Worm (Caenorhabditis elegans) whole organism, L4/young adult: ENCODE measurements around the gene lem-2.

Experiments used
- W03F9.2 ChIP-seq: fragments of 150-350 bp; optimal IDR thresholded peaks from 2 replicates; lab custom pipeline; 2014; ENCODE audit warnings: missing biosample characterization, missing genetic modification characterization
- dao-5 ChIP-seq: sonication (generic microtip); optimal IDR thresholded peaks from 2 replicates; lab custom pipeline; 2016; ENCODE audit warnings: missing genotype, missing genetic modification characterization, moderate library complexity, missing compliant biosample characterization
- him-1 ChIP-seq: sonication (generic microtip); optimal IDR thresholded peaks from 2 replicates; lab custom pipeline; 2016; ENCODE audit warnings: missing genotype, missing genetic modification reagents, missing genetic modification characterization, missing compliant biosample characterization

DNA sequence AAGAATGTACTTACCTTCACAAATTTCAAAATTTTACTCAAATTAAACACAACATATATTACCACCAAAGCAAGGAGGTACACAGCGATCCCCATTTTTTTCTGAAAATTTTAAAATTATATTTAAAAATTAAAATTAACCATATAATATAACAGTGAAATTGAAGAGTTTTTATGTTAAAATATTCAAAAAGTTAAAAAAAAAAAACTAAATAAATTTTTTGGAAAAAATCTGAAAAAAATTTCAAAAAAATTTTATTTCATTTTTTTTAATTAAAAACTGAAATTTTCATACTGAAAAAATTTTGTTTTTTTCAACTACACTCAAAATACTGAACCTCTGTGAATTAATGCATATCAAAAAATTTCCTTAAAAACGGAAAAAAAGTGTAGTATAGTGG is 46.4 kb upstream of the lem-2 start, which contains the start of gene cyp-37A1:
- TF ChIP-seq W03F9.2 (no peak), dao-5 (tag; lab: Kevin White, UChicago) (no peak), him-1 (tag; lab: Kevin White, UChicago) (no peak)
